Fruit fly (Drosophila melanogaster): ENCODE data around the gene lectin-22C.

dm6 chr2L:1987434-1988191 is 49.5 kb downstream of the lectin-22C start, which contains the start of gene Got2:
- TF ChIP-seq h (GFP tag; optimal IDR thresholded peaks at IDR 0.05), result no peak
- no peak for TF ChIP-seq pan (optimal IDR thresholded peaks at IDR 0.05)
- no peak for TF ChIP-seq sv (GFP tag; optimal IDR thresholded peaks at IDR 0.05)

All from whole organism, wandering third instar larva.